Worm (Caenorhabditis elegans) whole organism, L3 larva: ENCODE measurements around the gene F37A4.2.

ENCODE experiments used
- aly-2 ChIP-seq: fragments of 150-350 bp; optimal IDR thresholded peaks from 2 replicates; lab custom pipeline; 2014; ENCODE audit warnings: missing biosample characterization, missing genetic modification characterization
- ama-1 ChIP-seq: fragments of 150-350 bp; optimal IDR thresholded peaks from 2 replicates; lab custom pipeline; 2018
- ceh-9 ChIP-seq: sonication (generic microtip); optimal IDR thresholded peaks from 2 replicates; lab custom pipeline; 2018; ENCODE audit warnings: missing biosample characterization, missing genetic modification characterization
- daf-12 ChIP-seq: fragments of 150-350 bp; optimal IDR thresholded peaks from 2 replicates; lab custom pipeline; 2014; ENCODE audit warnings: missing biosample characterization, missing genetic modification reagents, missing genetic modification characterization
- eor-1 ChIP-seq, 2 experiments: fragments of 150-350 bp; optimal IDR thresholded peaks; 2 replicates each; lab custom pipeline; 2014 to 2018; ENCODE audit warnings: missing biosample characterization in 2 of 2, missing genetic modification characterization in 2 of 2
- fkh-10 ChIP-seq: sonication (generic microtip); optimal IDR thresholded peaks from 2 replicates; lab custom pipeline; 2017; ENCODE audit warnings: missing biosample characterization, missing genetic modification reagents, missing genetic modification characterization
- fkh-2 ChIP-seq: fragments of 150-350 bp; optimal IDR thresholded peaks from 2 replicates; lab custom pipeline; 2014; ENCODE audit warnings: missing biosample characterization, missing genetic modification reagents, missing genetic modification characterization
- fos-1 ChIP-seq: fragments of 150-350 bp; optimal IDR thresholded peaks from 2 replicates; lab custom pipeline; 2014; ENCODE audit warnings: missing biosample characterization, missing genetic modification characterization
- hmg-11 ChIP-seq: sonication (generic microtip); optimal IDR thresholded peaks from 2 replicates; lab custom pipeline; 2016; ENCODE audit warnings: missing genetic modification characterization, missing compliant biosample characterization
- lin-15B ChIP-seq: fragments of 150-350 bp; optimal IDR thresholded peaks from 2 replicates; lab custom pipeline; 2014; ENCODE audit warnings: missing biosample characterization, missing genetic modification characterization
- lin-39 ChIP-seq: fragments of 150-350 bp; optimal IDR thresholded peaks from 2 replicates; lab custom pipeline; 2018; ENCODE audit warnings: missing biosample characterization, missing genetic modification reagents, missing genetic modification characterization
- lsy-12 ChIP-seq: sonication (generic microtip); optimal IDR thresholded peaks from 2 replicates; lab custom pipeline; 2016; ENCODE audit warnings: mild to moderate bottlenecking, missing genetic modification characterization, missing compliant biosample characterization
- mdl-1 ChIP-seq: fragments of 150-350 bp; optimal IDR thresholded peaks from 2 replicates; lab custom pipeline; 2014; ENCODE audit warnings: missing biosample characterization, missing genetic modification characterization
- nfya-1 ChIP-seq: sonication (generic microtip); optimal IDR thresholded peaks from 2 replicates; lab custom pipeline; 2017; ENCODE audit warnings: missing genetic modification characterization, mild to moderate bottlenecking, missing compliant biosample characterization, antibody characterized with exemption, moderate library complexity; ENCODE audit not compliant: insufficient read depth
- nhr-11 ChIP-seq: fragments of 150-350 bp; optimal IDR thresholded peaks from 2 replicates; lab custom pipeline; 2014; ENCODE audit warnings: missing biosample characterization, missing genetic modification characterization
- nhr-23 ChIP-seq: fragments of 150-350 bp; optimal IDR thresholded peaks from 2 replicates; lab custom pipeline; 2014; ENCODE audit warnings: missing biosample characterization, missing genetic modification reagents, missing genetic modification characterization
- nhr-237 ChIP-seq: fragments of 150-350 bp; optimal IDR thresholded peaks from 2 replicates; lab custom pipeline; 2014; ENCODE audit warnings: missing biosample characterization, missing genetic modification characterization
- nhr-28 ChIP-seq: fragments of 150-350 bp; optimal IDR thresholded peaks from 2 replicates; lab custom pipeline; 2014; ENCODE audit warnings: missing biosample characterization, missing genetic modification characterization
- nhr-43 ChIP-seq: sonication (generic microtip); optimal IDR thresholded peaks from 2 replicates; lab custom pipeline; 2016; ENCODE audit warnings: mild to moderate bottlenecking, missing genetic modification characterization, missing compliant biosample characterization; ENCODE audit not compliant: poor library complexity, severe bottlenecking
- nhr-67 ChIP-seq: fragments of 150-350 bp; optimal IDR thresholded peaks from 2 replicates; lab custom pipeline; 2014; ENCODE audit warnings: missing biosample characterization, missing genetic modification characterization
- nhr-76 ChIP-seq: fragments of 150-350 bp; sonication (generic microtip); optimal IDR thresholded peaks from 5 replicates; lab custom pipeline; 2014; ENCODE audit warnings: missing biosample characterization, missing genetic modification characterization
- nhr-77 ChIP-seq: fragments of 150-350 bp; optimal IDR thresholded peaks from 2 replicates; lab custom pipeline; 2014; ENCODE audit warnings: missing biosample characterization, missing genetic modification characterization
- sea-2 ChIP-seq: fragments of 150-350 bp; sonication (generic microtip); optimal IDR thresholded peaks from 4 replicates; lab custom pipeline; 2014; ENCODE audit warnings: missing biosample characterization, missing genetic modification reagents, missing genetic modification characterization
- snpc-4 ChIP-seq: fragments of 150-350 bp; optimal IDR thresholded peaks from 2 replicates; lab custom pipeline; 2014; ENCODE audit warnings: missing biosample characterization, missing genetic modification characterization
- tbx-2 ChIP-seq: sonication (generic microtip); optimal IDR thresholded peaks from 2 replicates; lab custom pipeline; 2016; ENCODE audit warnings: mild to moderate bottlenecking, missing genetic modification characterization, missing compliant biosample characterization
- unc-39 ChIP-seq: sonication (generic microtip); optimal IDR thresholded peaks from 4 replicates; lab custom pipeline; 2017; ENCODE audit warnings: missing biosample characterization, missing genetic modification characterization
- unc-62 ChIP-seq: fragments of 150-350 bp; sonication (generic microtip); optimal IDR thresholded peaks from 4 replicates; lab custom pipeline; 2014; ENCODE audit warnings: missing biosample characterization, missing genetic modification reagents, missing genetic modification characterization
- ztf-11 ChIP-seq: fragments of 150-350 bp; optimal IDR thresholded peaks from 2 replicates; lab custom pipeline; 2014; ENCODE audit warnings: missing biosample characterization, missing genetic modification characterization

The F37A4.2 gene

ce11 chrIII:6722208-6722679, at the start of gene F37A4.2, which contains the start of gene bath-41:
Gene F37A4.2, plus strand, starts transcription at chrIII:6722454.
Gene bath-41, minus strand, starts transcription at chrIII:6722258.
- TF ChIP-seq lin-15B (peak; percentile 26), mdl-1 (tag; lab: Kevin White, UChicago) (no peak), nhr-23 (tag; lab: Kevin White, UChicago) (peak; percentile 17), lin-39 (tag; lab: Kevin White, UChicago) (no peak)
- TF ChIP-seq, all 47 proteins: peak for 2

- TF ChIP-seq nfya-1 (tag; lab: Kevin White, UChicago) (peak; percentile 8), lsy-12 (tag; lab: Kevin White, UChicago) (no peak)
These were observed 46.8 kb upstream of the F37A4.2 start, which contains the start of gene rbf-1 for ce11 chrIII:6675460-6675859. Gene rbf-1, plus strand, starts transcription at chrIII:6675760.

ce11 chrIII:6677304-6677703, 45.0 kb upstream of the F37A4.2 start:
- TF ChIP-seq ceh-9 (tag; lab: Kevin White, UChicago) (no peak), mdl-1 (tag; lab: Kevin White, UChicago) (no peak), lin-15B (no peak), nfya-1 (tag; lab: Kevin White, UChicago) (no peak)
- TF ChIP-seq, all 47 proteins: peak for 0

- TF ChIP-seq fkh-2 (no peak), nhr-23 (tag; lab: Kevin White, UChicago) (no peak), nhr-28 (tag; lab: Kevin White, UChicago) (no peak), ama-1 (lab: Kevin White, UChicago) (no peak), fos-1 (no peak), tbx-2 (no peak), unc-39 (tag; lab: Kevin White, UChicago) (no peak), snpc-4 (tag; lab: Kevin White, UChicago) (no peak)
- TF ChIP-seq, all 47 proteins: peak for 0
These were observed 42.9 kb upstream of the F37A4.2 start for ce11 chrIII:6679323-6679722.

- TF ChIP-seq lin-15B, result no peak
- TF ChIP-seq daf-12, result no peak
- no peak for TF ChIP-seq nhr-76 (tag; lab: Kevin White, UChicago)
- no peak for TF ChIP-seq fos-1
- no peak for TF ChIP-seq eor-1 (tag; optimal IDR thresholded peaks at IDR 0.05; lab: Kevin White, UChicago)
- no peak for TF ChIP-seq fkh-10
- no peak for TF ChIP-seq nhr-43 (tag; lab: Kevin White, UChicago)
- TF ChIP-seq nfya-1 (tag; lab: Kevin White, UChicago), result no peak
- TF ChIP-seq ztf-11 (tag; lab: Kevin White, UChicago), result no peak
- TF ChIP-seq aly-2 (tag; lab: Kevin White, UChicago), result no peak
- TF ChIP-seq nhr-237 (tag; lab: Kevin White, UChicago), result no peak
- no peak for TF ChIP-seq nhr-23 (tag; lab: Kevin White, UChicago)
- no peak for TF ChIP-seq unc-62 (GFP tag; lab: Kevin White, UChicago)
- no peak for TF ChIP-seq mdl-1 (tag; lab: Kevin White, UChicago)
- no peak for TF ChIP-seq nhr-77
- no peak for TF ChIP-seq sea-2 (GFP tag; lab: Kevin White, UChicago)
- TF ChIP-seq nhr-28 (tag; lab: Kevin White, UChicago), result no peak
These were observed 41.3 kb upstream of the F37A4.2 start for ce11 chrIII:6680963-6681362.

- TF ChIP-seq fkh-10, result peak; percentile 79
- TF ChIP-seq nhr-11 (tag; lab: Kevin White, UChicago), result no peak
- TF ChIP-seq unc-62 (GFP tag; lab: Kevin White, UChicago), result no peak
- TF ChIP-seq, all 47 proteins: peak for 1
These were observed 40.5 kb upstream of the F37A4.2 start for ce11 chrIII:6681790-6682189.

- peak; percentile 19 for TF ChIP-seq nfya-1 (tag; lab: Kevin White, UChicago)
- no peak for TF ChIP-seq nhr-67 (tag; lab: Kevin White, UChicago)
- no peak for TF ChIP-seq lin-15B
- TF ChIP-seq nhr-76 (tag; lab: Kevin White, UChicago), result no peak
- TF ChIP-seq hmg-11 (tag; lab: Kevin White, UChicago), result no peak
These were observed 31.8 kb upstream of the F37A4.2 start for ce11 chrIII:6690490-6690889.
